Worm (Caenorhabditis elegans): ENCODE results near the gene C18A11.1.

C18A11.1 gene

ce11 chrX:8069293-8069692 lies at the start of gene C18A11.1 (continued):
- TF ChIP-seq madf-5 (GFP tag; IDR thresholded peaks at IDR 0.05): no peak

ce11 chrX:8019665-8020064 lies 49.5 kb upstream of the C18A11.1 start:
- peak; percentile 24 for TF ChIP-seq pqm-1 (tag; optimal IDR thresholded peaks at IDR 0.05)
- TF ChIP-seq mdl-1 (tag; optimal IDR thresholded peaks at IDR 0.05): peak; percentile 88 to 98
- TF ChIP-seq dmd-9 (GFP tag; IDR thresholded peaks at IDR 0.05): no peak
- peak; percentile 88 for TF ChIP-seq nhr-11 (tag; optimal IDR thresholded peaks at IDR 0.05)
- no peak for TF ChIP-seq lin-39 (tag; optimal IDR thresholded peaks at IDR 0.05)
- TF ChIP-seq ama-1 (optimal IDR thresholded peaks at IDR 0.05): peak; percentile 74
- no peak for TF ChIP-seq ceh-62 (tag; optimal IDR thresholded peaks at IDR 0.05)
- TF ChIP-seq unc-130 (GFP tag; optimal IDR thresholded peaks at IDR 0.05): no peak
- TF ChIP-seq nhr-111 (GFP tag; optimal IDR thresholded peaks at IDR 0.05): peak; percentile 18
- TF ChIP-seq hmg-1.1 (GFP tag; IDR thresholded peaks at IDR 0.05): peak; percentile 87
- peak; percentile 85 for TF ChIP-seq pha-4 (GFP tag; IDR thresholded peaks at IDR 0.05)
- TF ChIP-seq pha-4 (tag; optimal IDR thresholded peaks at IDR 0.05): peak; percentile 27
- TF ChIP-seq nhr-6 (tag; optimal IDR thresholded peaks at IDR 0.05): peak; percentile 87
- TF ChIP-seq hlh-11 (tag; optimal IDR thresholded peaks at IDR 0.05): peak; percentile 98
- TF ChIP-seq mdt-29 (GFP tag; IDR thresholded peaks at IDR 0.05): peak; percentile 55; the same call in 1 of the 2 replicates
- TF ChIP-seq madf-9 (GFP tag; conservative IDR thresholded peaks at IDR 0.05): peak; percentile 67
- TF ChIP-seq ctbp-1 (GFP tag; IDR thresholded peaks at IDR 0.05): peak; percentile 59; the same call in 1 of the 2 replicates
- 0 out of 2 replicates have a peak, but pooled peaks have one; percentile 23 for TF ChIP-seq Y48G9A.11 (GFP tag; IDR thresholded peaks at IDR 0.05)
- TF ChIP-seq hlh-30 (tag; optimal IDR thresholded peaks at IDR 0.05; ENCODE audit: insufficient read depth): peak; percentile 99
- peak; percentile 62 for TF ChIP-seq nhr-25 (tag; optimal IDR thresholded peaks at IDR 0.05; ENCODE audit: borderline replicate concordance, insufficient read depth)
- peak; percentile 11 for TF ChIP-seq dpl-1 (GFP tag; optimal IDR thresholded peaks at IDR 0.05)
- no peak for TF ChIP-seq lir-3 (tag; optimal IDR thresholded peaks at IDR 0.05)
- TF ChIP-seq daf-16 (GFP tag; optimal IDR thresholded peaks at IDR 0.05): peak in 1 of 2 experiments; percentile 59
- peak; percentile 90 for TF ChIP-seq daf-16 (tag; optimal IDR thresholded peaks at IDR 0.05)
- peak; percentile 84 for TF ChIP-seq nhr-10 (tag; optimal IDR thresholded peaks at IDR 0.05)
- TF ChIP-seq arid-1 (GFP tag; conservative IDR thresholded peaks at IDR 0.05): peak; percentile 65; the same call in 1 of the 2 replicates
- TF ChIP-seq sdz-12 (GFP tag; optimal IDR thresholded peaks at IDR 0.05): peak; percentile 35
- peak; percentile 49; the same call in 1 of the 2 replicates for TF ChIP-seq nhr-41 (GFP tag; IDR thresholded peaks at IDR 0.05)
- peak; percentile 65; the same call in 1 of the 2 replicates for TF ChIP-seq lin-29 (GFP tag; IDR thresholded peaks at IDR 0.05)
- TF ChIP-seq Y5F2A.4 (GFP tag; optimal IDR thresholded peaks at IDR 0.05): no peak
- TF ChIP-seq Y75B8A.6 (GFP tag; IDR thresholded peaks at IDR 0.05): 0 out of 2 replicates have a peak, but pooled peaks have one; percentile 46
- no peak for TF ChIP-seq F10B5.3 (tag; optimal IDR thresholded peaks at IDR 0.05)
- TF ChIP-seq ceh-44 (GFP tag; IDR thresholded peaks at IDR 0.05): no peak
- no peak for TF ChIP-seq egl-27 (tag; optimal IDR thresholded peaks at IDR 0.05)
- TF ChIP-seq zip-11 (GFP tag; IDR thresholded peaks at IDR 0.05): no peak
- 0 out of 2 replicates have a peak, but pooled peaks have one; percentile 51 for TF ChIP-seq zfp-3 (GFP tag; conservative IDR thresholded peaks at IDR 0.05)
- peak; percentile 63 for TF ChIP-seq ceh-28 (tag; optimal IDR thresholded peaks at IDR 0.05)
- TF ChIP-seq vab-7 (GFP tag; IDR thresholded peaks at IDR 0.05): peak; percentile 46; the same call in 1 of the 2 replicates
- no peak for TF ChIP-seq ZK337.2 (GFP tag; IDR thresholded peaks at IDR 0.05)
- TF ChIP-seq daf-12 (tag; optimal IDR thresholded peaks at IDR 0.05): no peak
- TF ChIP-seq lsy-2 (tag; optimal IDR thresholded peaks at IDR 0.05): peak; percentile 73 to 81
- TF ChIP-seq aly-2 (tag; optimal IDR thresholded peaks at IDR 0.05): no peak
- TF ChIP-seq ceh-82 (tag; optimal IDR thresholded peaks at IDR 0.05): no peak
- TF ChIP-seq lin-38 (GFP tag; IDR thresholded peaks at IDR 0.05): no peak
- peak; percentile 88 for TF ChIP-seq ceh-20 (GFP tag; IDR thresholded peaks at IDR 0.05)
- peak; percentile 75 for TF ChIP-seq nhr-77 (tag; optimal IDR thresholded peaks at IDR 0.05)
- no peak for TF ChIP-seq daf-8 (GFP tag; IDR thresholded peaks at IDR 0.05)
- TF ChIP-seq skn-1 (tag; optimal IDR thresholded peaks at IDR 0.05): no peak
- no peak for TF ChIP-seq snpc-4 (tag; optimal IDR thresholded peaks at IDR 0.05)
